Worm (Caenorhabditis elegans): ENCODE results near the gene F56A11.6.

F56A11.6 gene

ce11 chrIV:620324-620723 lies 38.3 kb upstream of the F56A11.6 start:
- TF ChIP-seq lin-32 (GFP tag; optimal IDR thresholded peaks at IDR 0.05) = peak; percentile 81
- TF ChIP-seq lin-13 (tag; optimal IDR thresholded peaks at IDR 0.05) = no peak
- TF ChIP-seq mls-2 (tag; optimal IDR thresholded peaks at IDR 0.05) = peak; percentile 78
- TF ChIP-seq unc-62 (GFP tag; optimal IDR thresholded peaks at IDR 0.05) = peak; percentile 5
- TF ChIP-seq zip-8 (tag; optimal IDR thresholded peaks at IDR 0.05) = no peak
- peak; percentile 26 for TF ChIP-seq pha-4 (tag; optimal IDR thresholded peaks at IDR 0.05)
- peak; percentile 86 for TF ChIP-seq M03D4.4 (tag; optimal IDR thresholded peaks at IDR 0.05)
- peak; percentile 70 for TF ChIP-seq flh-1 (GFP tag; optimal IDR thresholded peaks at IDR 0.05)
- peak; percentile 28 for TF ChIP-seq ces-1 (GFP tag; optimal IDR thresholded peaks at IDR 0.05)
- peak; percentile 85 for TF ChIP-seq ceh-83 (GFP tag; optimal IDR thresholded peaks at IDR 0.05)
- peak; percentile 91 for TF ChIP-seq sptf-1 (tag; optimal IDR thresholded peaks at IDR 0.05)
- TF ChIP-seq elt-3 (tag; optimal IDR thresholded peaks at IDR 0.05) = no peak
- TF ChIP-seq snpc-4 (tag; optimal IDR thresholded peaks at IDR 0.05) = no peak
- peak; percentile 72 for TF ChIP-seq tbx-8 (GFP tag; optimal IDR thresholded peaks at IDR 0.05)
- TF ChIP-seq ham-2 (GFP tag; optimal IDR thresholded peaks at IDR 0.05) = peak; percentile 68
- peak; percentile 76 for TF ChIP-seq cnd-1 (tag; optimal IDR thresholded peaks at IDR 0.05)
- no peak for TF ChIP-seq nhr-12 (tag; optimal IDR thresholded peaks at IDR 0.05)
- TF ChIP-seq nhr-76 (tag; optimal IDR thresholded peaks at IDR 0.05) = no peak
- TF ChIP-seq blmp-1 (tag; optimal IDR thresholded peaks at IDR 0.05) = no peak
- TF ChIP-seq bed-3 (GFP tag; optimal IDR thresholded peaks at IDR 0.05) = peak; percentile 69
- peak; percentile 2 for TF ChIP-seq lsy-2 (tag; optimal IDR thresholded peaks at IDR 0.05)
- TF ChIP-seq ceh-39 (tag; optimal IDR thresholded peaks at IDR 0.05) = no peak
- peak; percentile 61 for TF ChIP-seq sem-2 (GFP tag; optimal IDR thresholded peaks at IDR 0.05)
- TF ChIP-seq mep-1 (tag; optimal IDR thresholded peaks at IDR 0.05) = peak; percentile 29
- no peak for TF ChIP-seq elt-1 (tag; optimal IDR thresholded peaks at IDR 0.05; ENCODE audit: borderline replicate concordance, insufficient read depth)
- peak; percentile 20 for TF ChIP-seq nhr-28 (tag; optimal IDR thresholded peaks at IDR 0.05)
- no peak for TF ChIP-seq mab-5 (tag; optimal IDR thresholded peaks at IDR 0.05)
- TF ChIP-seq ztf-11 (tag; optimal IDR thresholded peaks at IDR 0.05) = peak; percentile 21
- no peak for TF ChIP-seq unc-39 (tag; optimal IDR thresholded peaks at IDR 0.05)
- TF ChIP-seq nhr-2 (tag; optimal IDR thresholded peaks at IDR 0.05) = no peak
- peak; percentile 76 for TF ChIP-seq unc-120 (tag; optimal IDR thresholded peaks at IDR 0.05; ENCODE audit: poor library complexity, severe bottlenecking)
- peak; percentile 82 for TF ChIP-seq drap-1 (GFP tag; optimal IDR thresholded peaks at IDR 0.05)
- TF ChIP-seq hlh-1 (tag; optimal IDR thresholded peaks at IDR 0.05) = no peak
- peak; percentile 74 for TF ChIP-seq ceh-43 (GFP tag; optimal IDR thresholded peaks at IDR 0.05)
- peak; percentile 8 for TF ChIP-seq nhr-237 (tag; optimal IDR thresholded peaks at IDR 0.05)

- TF ChIP-seq ceh-83 (GFP tag; optimal IDR thresholded peaks at IDR 0.05) = no peak
Observed at ce11 chrIV:619766-620165, 37.7 kb upstream of the F56A11.6 start.

DNA sequence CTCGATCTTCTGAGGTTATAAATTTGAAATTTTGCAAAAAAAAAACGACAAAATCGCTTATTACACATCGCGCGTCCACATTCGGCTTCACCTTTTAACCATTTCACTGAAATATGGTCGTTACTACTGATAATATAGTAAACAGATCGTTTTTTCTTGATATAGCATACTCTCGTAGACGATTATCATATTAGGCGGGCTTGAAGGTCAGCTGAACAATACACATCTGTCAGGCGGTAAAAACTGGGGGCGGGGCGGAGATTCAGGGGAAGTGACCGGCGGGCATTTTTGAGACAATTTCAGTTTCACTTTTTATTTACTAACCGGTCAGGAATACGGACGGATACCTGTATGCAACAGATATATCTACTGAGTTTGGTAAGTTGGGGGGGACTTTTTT lies 33.2 kb upstream of the F56A11.6 start, which contains the start of gene C18H7.1:
C18H7.1 (plus strand) TSS at position 301 of the 400 bp plus-strand sequence.
- no peak for TF ChIP-seq ceh-39 (tag; optimal IDR thresholded peaks at IDR 0.05)
- no peak for TF ChIP-seq nhr-2 (tag; optimal IDR thresholded peaks at IDR 0.05)
- TF ChIP-seq ceh-83 (GFP tag; optimal IDR thresholded peaks at IDR 0.05) = no peak
- no peak for TF ChIP-seq sem-2 (GFP tag; optimal IDR thresholded peaks at IDR 0.05)
- no peak for TF ChIP-seq elt-1 (tag; optimal IDR thresholded peaks at IDR 0.05; ENCODE audit: borderline replicate concordance, insufficient read depth)
- TF ChIP-seq bed-3 (GFP tag; optimal IDR thresholded peaks at IDR 0.05) = no peak
- no peak for TF ChIP-seq flh-1 (GFP tag; optimal IDR thresholded peaks at IDR 0.05)
- no peak for TF ChIP-seq mls-2 (tag; optimal IDR thresholded peaks at IDR 0.05)
- TF ChIP-seq blmp-1 (tag; optimal IDR thresholded peaks at IDR 0.05) = no peak
- TF ChIP-seq zip-8 (tag; optimal IDR thresholded peaks at IDR 0.05) = no peak
- TF ChIP-seq mab-5 (tag; optimal IDR thresholded peaks at IDR 0.05) = no peak
- TF ChIP-seq snpc-4 (tag; optimal IDR thresholded peaks at IDR 0.05) = no peak
- TF ChIP-seq mep-1 (tag; optimal IDR thresholded peaks at IDR 0.05) = no peak
- TF ChIP-seq tbx-8 (GFP tag; optimal IDR thresholded peaks at IDR 0.05) = no peak
- TF ChIP-seq lsy-2 (tag; optimal IDR thresholded peaks at IDR 0.05) = no peak
- TF ChIP-seq ceh-43 (GFP tag; optimal IDR thresholded peaks at IDR 0.05) = no peak
- TF ChIP-seq unc-39 (tag; optimal IDR thresholded peaks at IDR 0.05) = no peak
- no peak for TF ChIP-seq pha-4 (tag; optimal IDR thresholded peaks at IDR 0.05)
- no peak for TF ChIP-seq nhr-76 (tag; optimal IDR thresholded peaks at IDR 0.05)
- TF ChIP-seq sptf-1 (tag; optimal IDR thresholded peaks at IDR 0.05) = no peak
